Worm (Caenorhabditis elegans): ENCODE results near the gene F55F10.1.

DNA sequence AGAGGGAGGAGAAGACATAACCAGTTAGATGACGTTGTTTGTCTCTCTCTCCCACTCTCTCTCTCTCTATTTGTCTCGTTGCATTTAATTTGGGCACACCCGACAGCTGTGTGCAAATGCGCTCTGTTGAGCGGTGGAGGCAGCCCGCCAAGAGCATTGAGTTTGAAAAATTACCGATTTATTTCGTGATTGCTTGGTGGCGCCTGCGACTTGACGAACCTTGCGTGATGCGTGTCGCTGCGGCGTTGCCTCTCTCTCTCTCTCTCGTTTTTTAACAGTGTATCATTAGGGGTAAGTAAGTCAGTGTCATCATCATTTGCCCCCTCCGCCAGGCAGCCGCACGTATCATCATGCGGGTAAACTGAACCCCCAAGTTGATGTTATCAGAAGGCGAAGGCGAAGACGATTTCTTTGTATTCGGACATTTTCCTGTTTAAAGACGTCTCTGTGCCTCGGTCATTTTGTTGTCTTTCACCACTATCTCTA lies 45.5 kb downstream of the F55F10.1 start:
- TF ChIP-seq nhr-237 (tag; optimal IDR thresholded peaks at IDR 0.05): no peak
- peak; percentile 67 for TF ChIP-seq lin-11 (tag; optimal IDR thresholded peaks at IDR 0.05)
- TF ChIP-seq nhr-77 (tag; optimal IDR thresholded peaks at IDR 0.05): no peak
- no peak for TF ChIP-seq mdl-1 (tag; optimal IDR thresholded peaks at IDR 0.05)
- no peak for TF ChIP-seq ama-1 (optimal IDR thresholded peaks at IDR 0.05)
- TF ChIP-seq lin-13 (GFP tag; optimal IDR thresholded peaks at IDR 0.05): peak; percentile 80
- TF ChIP-seq ztf-4 (tag; optimal IDR thresholded peaks at IDR 0.05): peak; percentile 46
- TF ChIP-seq alr-1 (tag; optimal IDR thresholded peaks at IDR 0.05): no peak
